Fruit fly (Drosophila melanogaster) whole organism, embryonic: ENCODE results near the gene wdn.
A peak's percentile ranks its signal among the peaks of the same experiment; 100 is the strongest.

ENCODE experiments used
- CG10321 ChIP-seq: fragments of 200-800 bp; sonication (Bioruptor generic); IDR thresholded peaks from 2 replicates; pipeline ENCODE4 v1.3.6; 2022; ENCODE audit warnings: missing biosample characterization, missing genetic modification characterization
- CG12104 ChIP-seq: fragments of 200-800 bp; sonication (Bioruptor generic); optimal IDR thresholded peaks from 3 replicates; lab custom pipeline; 2016; ENCODE audit warnings: missing biosample characterization, missing genetic modification characterization
- CG12744 ChIP-seq: fragments of 200-800 bp; sonication (Bioruptor generic); optimal IDR thresholded peaks from 2 replicates; lab custom pipeline; 2016; ENCODE audit warnings: missing biosample characterization, missing genetic modification characterization
- CG12769 ChIP-seq: fragments of 200-800 bp; sonication (Bioruptor generic); optimal IDR thresholded peaks from 2 replicates; lab custom pipeline; 2019; ENCODE audit warnings: missing biosample characterization, mild to moderate bottlenecking, missing genetic modification characterization, moderate library complexity
- CG16813 ChIP-seq: fragments of 200-800 bp; sonication (Bioruptor generic); IDR thresholded peaks from 3 replicates; pipeline ENCODE4 v1.3.6; 2022; ENCODE audit warnings: missing biosample characterization, missing genetic modification characterization; ENCODE audit not compliant: partially characterized antibody
- CG17361 ChIP-seq: fragments of 200-800 bp; sonication (Bioruptor generic); IDR thresholded peaks from 3 replicates; pipeline ENCODE4 v1.3.6; 2022; ENCODE audit warnings: missing biosample characterization, missing genetic modification characterization
- CG1832 ChIP-seq: fragments of 200-800 bp; sonication (Bioruptor generic); optimal IDR thresholded peaks from 2 replicates; lab custom pipeline; 2017; ENCODE audit warnings: missing biosample characterization, mild to moderate bottlenecking, missing genetic modification characterization, inconsistent platforms
- CG2116 ChIP-seq: fragments of 200-800 bp; sonication (Bioruptor generic); optimal IDR thresholded peaks from 3 replicates; lab custom pipeline; 2018; ENCODE audit warnings: missing biosample characterization, mild to moderate bottlenecking, missing genetic modification characterization
- CG2875 ChIP-seq: fragments of 200-800 bp; sonication (Bioruptor generic); optimal IDR thresholded peaks from 2 replicates; lab custom pipeline; 2017; ENCODE audit warnings: missing biosample characterization, mild to moderate bottlenecking, missing genetic modification characterization, missing genetic modification reagents
- CG30431 ChIP-seq: fragments of 200-800 bp; sonication (Bioruptor generic); optimal IDR thresholded peaks from 2 replicates; lab custom pipeline; 2017; ENCODE audit warnings: missing biosample characterization, missing genetic modification characterization
- CG31441 ChIP-seq: fragments of 200-800 bp; sonication (Bioruptor generic); IDR thresholded peaks from 2 replicates; pipeline ENCODE4 v1.3.6; 2022; ENCODE audit warnings: missing biosample characterization, missing genetic modification characterization
- CG3281 ChIP-seq: fragments of 200-800 bp; sonication (Bioruptor generic); optimal IDR thresholded peaks from 3 replicates; lab custom pipeline; 2017; ENCODE audit warnings: missing biosample characterization, mild to moderate bottlenecking, missing genetic modification characterization
- CG34422 ChIP-seq: fragments of 200-800 bp; sonication (Bioruptor generic); IDR thresholded peaks from 3 replicates; pipeline ENCODE4 v1.3.6; 2022; ENCODE audit warnings: missing biosample characterization, missing genetic modification characterization
- CG4282 ChIP-seq: fragments of 200-800 bp; sonication (Bioruptor generic); optimal IDR thresholded peaks from 2 replicates; lab custom pipeline; 2016; ENCODE audit warnings: missing biosample characterization, missing genetic modification characterization
- CG4404 ChIP-seq: fragments of 200-800 bp; sonication (Bioruptor generic); IDR thresholded peaks from 2 replicates; pipeline ENCODE4 v1.3.6; 2022; ENCODE audit warnings: missing biosample characterization, missing genetic modification characterization
- CG4424 ChIP-seq: fragments of 200-800 bp; sonication (Bioruptor generic); optimal IDR thresholded peaks from 3 replicates; lab custom pipeline; 2016; ENCODE audit warnings: missing biosample characterization, missing genetic modification characterization
- CG6689 ChIP-seq: fragments of 200-800 bp; sonication (Bioruptor generic); IDR thresholded peaks from 2 replicates; pipeline ENCODE4 v1.3.6; 2022; ENCODE audit warnings: missing biosample characterization, missing genetic modification characterization
- CG6791 ChIP-seq: fragments of 200-800 bp; sonication (Bioruptor generic); IDR thresholded peaks from 3 replicates; pipeline ENCODE4 v1.3.6; 2022; ENCODE audit warnings: missing biosample characterization, missing genetic modification characterization; ENCODE audit not compliant: partially characterized antibody
- CG7357 ChIP-seq: fragments of 200-800 bp; sonication (Bioruptor generic); IDR thresholded peaks from 3 replicates; pipeline ENCODE4 v1.3.6; 2022; ENCODE audit warnings: missing biosample characterization, missing genetic modification characterization
- CG8944 ChIP-seq: fragments of 200-800 bp; sonication (Bioruptor generic); optimal IDR thresholded peaks from 3 replicates; lab custom pipeline; 2016; ENCODE audit warnings: missing biosample characterization, missing genetic modification characterization
- Camta ChIP-seq: fragments of 200-800 bp; sonication (Bioruptor generic); optimal IDR thresholded peaks from 2 replicates; lab custom pipeline; 2016; ENCODE audit warnings: missing biosample characterization, missing genetic modification characterization
- Dp ChIP-seq: fragments of 200-800 bp; sonication (Bioruptor generic); optimal IDR thresholded peaks from 2 replicates; lab custom pipeline; 2018; ENCODE audit warnings: missing biosample characterization, mild to moderate bottlenecking, missing genetic modification characterization, moderate library complexity
- Gug ChIP-seq: fragments of 200-800 bp; sonication (Bioruptor generic); IDR thresholded peaks from 4 replicates; pipeline ENCODE4 v1.3.6; 2022; ENCODE audit warnings: missing biosample characterization, missing genetic modification characterization
- HLHmδ ChIP-seq: fragments of 200-800 bp; sonication (Bioruptor generic); optimal IDR thresholded peaks from 2 replicates; lab custom pipeline; 2018; ENCODE audit warnings: missing biosample characterization, mild to moderate bottlenecking, missing genetic modification characterization, moderate library complexity
- Hr3 ChIP-seq: fragments of 200-800 bp; sonication (Bioruptor generic); optimal IDR thresholded peaks from 3 replicates; lab custom pipeline; 2016; ENCODE audit warnings: missing biosample characterization, missing genetic modification characterization
- Hr78 ChIP-seq, 2 experiments: fragments of 200-800 bp in 1 of 2; fragments of >200 bp in 1 of 2; sonication (Bioruptor generic) in 1 of 2; optimal IDR thresholded peaks; 2 replicates each; lab custom pipeline; 2017 to 2019; ENCODE audit warnings: missing biosample characterization in 2 of 2, missing genetic modification characterization in 2 of 2, mild to moderate bottlenecking in 1 of 2, moderate library complexity in 1 of 2
- Max ChIP-seq: fragments of 200-800 bp; sonication (Bioruptor generic); optimal IDR thresholded peaks from 2 replicates; lab custom pipeline; 2016; ENCODE audit warnings: missing biosample characterization, mild to moderate bottlenecking, missing genetic modification characterization
- Mes4 ChIP-seq: fragments of 200-800 bp; sonication (Bioruptor generic); optimal IDR thresholded peaks from 2 replicates; lab custom pipeline; 2016; ENCODE audit warnings: missing biosample characterization, missing genetic modification characterization
- NC2α ChIP-seq: fragments of 200-800 bp; sonication (Bioruptor generic); optimal IDR thresholded peaks from 2 replicates; lab custom pipeline; 2016; ENCODE audit warnings: missing biosample characterization, missing genetic modification characterization
- Nf-YB ChIP-seq: fragments of 200-800 bp; sonication (Bioruptor generic); optimal IDR thresholded peaks from 3 replicates; lab custom pipeline; 2019; ENCODE audit warnings: missing biosample characterization, mild to moderate bottlenecking, missing genetic modification characterization, moderate library complexity
- Opbp ChIP-seq: fragments of 200-800 bp; sonication (Bioruptor generic); IDR thresholded peaks from 3 replicates; pipeline ENCODE4 v1.3.6; 2022; ENCODE audit warnings: missing biosample characterization, missing genetic modification characterization; ENCODE audit not compliant: partially characterized antibody
- Tbp ChIP-seq: fragments of >200 bp; optimal IDR thresholded peaks from 2 replicates; lab custom pipeline; 2018; ENCODE audit warnings: missing biosample characterization, missing genetic modification characterization
- Xbp1 ChIP-seq: fragments of 200-800 bp; sonication (Bioruptor generic); optimal IDR thresholded peaks from 3 replicates; lab custom pipeline; 2016; ENCODE audit warnings: missing biosample characterization, mild to moderate bottlenecking, missing genetic modification characterization
- YL-1 ChIP-seq: fragments of 200-800 bp; sonication (Bioruptor generic); optimal IDR thresholded peaks from 3 replicates; lab custom pipeline; 2017; ENCODE audit warnings: missing biosample characterization, mild to moderate bottlenecking, missing genetic modification characterization
- bbx ChIP-seq: fragments of 200-800 bp; sonication (Bioruptor generic); IDR thresholded peaks from 2 replicates; pipeline ENCODE4 v1.3.6; 2022; ENCODE audit warnings: missing biosample characterization, missing genetic modification characterization; ENCODE audit not compliant: partially characterized antibody
- cg ChIP-seq: fragments of 200-800 bp; sonication (Bioruptor generic); optimal IDR thresholded peaks from 3 replicates; lab custom pipeline; 2019; ENCODE audit warnings: missing biosample characterization, mild to moderate bottlenecking, missing genetic modification characterization, moderate library complexity
- dmrt11E ChIP-seq: fragments of 200-800 bp; sonication (Bioruptor generic); optimal IDR thresholded peaks from 3 replicates; lab custom pipeline; 2018; ENCODE audit warnings: missing biosample characterization, mild to moderate bottlenecking, missing genetic modification characterization, moderate library complexity
- inv ChIP-seq: fragments of 200-800 bp; sonication (Bioruptor generic); IDR thresholded peaks from 2 replicates; pipeline ENCODE4 v1.3.6; 2022; ENCODE audit warnings: missing biosample characterization, missing genetic modification characterization; ENCODE audit not compliant: partially characterized antibody
- luna ChIP-seq: fragments of 200-800 bp; sonication (Bioruptor generic); optimal IDR thresholded peaks from 2 replicates; lab custom pipeline; 2016; ENCODE audit warnings: missing biosample characterization, missing genetic modification characterization
- org-1 ChIP-seq: fragments of 200-800 bp; sonication (Bioruptor generic); optimal IDR thresholded peaks from 2 replicates; lab custom pipeline; 2017; ENCODE audit warnings: missing biosample characterization, missing genetic modification characterization
- pho ChIP-seq: fragments of 200-800 bp; sonication (Bioruptor generic); optimal IDR thresholded peaks from 2 replicates; lab custom pipeline; 2016; ENCODE audit warnings: missing biosample characterization, missing genetic modification characterization
- phol ChIP-seq: fragments of 200-800 bp; sonication (Bioruptor generic); optimal IDR thresholded peaks from 3 replicates; lab custom pipeline; 2018; ENCODE audit warnings: missing biosample characterization, mild to moderate bottlenecking, missing genetic modification characterization, moderate library complexity
- sc ChIP-seq, 3 experiments: fragments of >200 bp in 2 of 3; fragments of 200-800 bp in 1 of 3; sonication (Bioruptor generic) in 1 of 3; optimal IDR thresholded peaks; 2 replicates in 2 of 3; 3 replicates in 1 of 3; lab custom pipeline; 2017; ENCODE audit warnings: mild to moderate bottlenecking in 1 of 3, missing biosample characterization in 1 of 3, missing genetic modification characterization in 1 of 3, missing genetic modification reagents in 1 of 3
- seq ChIP-seq: fragments of 200-800 bp; sonication (Bioruptor generic); IDR thresholded peaks from 2 replicates; pipeline ENCODE4 v1.3.6; 2022; ENCODE audit warnings: missing biosample characterization, missing genetic modification characterization
- sima ChIP-seq: fragments of 200-800 bp; sonication (Bioruptor generic); optimal IDR thresholded peaks from 2 replicates; lab custom pipeline; 2016; ENCODE audit warnings: missing biosample characterization, missing genetic modification characterization
- tap ChIP-seq: fragments of 200-800 bp; optimal IDR thresholded peaks from 3 replicates; lab custom pipeline; 2019; ENCODE audit warnings: missing biosample characterization, mild to moderate bottlenecking, missing genetic modification characterization, moderate library complexity
- tgo ChIP-seq: fragments of 200-800 bp; sonication (Bioruptor generic); IDR thresholded peaks from 3 replicates; pipeline ENCODE4 v1.3.6; 2022; ENCODE audit warnings: missing biosample characterization, missing genetic modification characterization
- z ChIP-seq: fragments of 200-800 bp; sonication (Bioruptor generic); IDR thresholded peaks from 3 replicates; pipeline ENCODE4 v1.3.6; 2022; ENCODE audit warnings: missing biosample characterization, missing genetic modification characterization

The wdn gene

dm6 chr3R:28831626-28832267 lies 20.6 kb upstream of the wdn start, which contains the start of gene WASp (continued):
- TF ChIP-seq Gug (GFP tag; lab: Robert Waterston, UW) (peak; percentile 28; the same call in 1 of the 4 replicates), CG12104 (GFP tag; lab: Kevin White, UChicago) (no peak), CG6689 (peak; percentile 36; the same call in 1 of the 2 replicates), CG3281 (GFP tag; lab: Kevin White, UChicago) (no peak), CG12744 (GFP tag; lab: Kevin White, UChicago) (peak; percentile 80), CG34422 (GFP tag; lab: Robert Waterston, UW) (peak; percentile 35; the same call in 1 of the 3 replicates), sc (optimal IDR thresholded peaks at IDR 0.05; lab: Kevin White, UChicago) (no peak), sc (GFP tag; optimal IDR thresholded peaks at IDR 0.05; lab: Kevin White, UChicago) (peak; percentile 19), luna (GFP tag; lab: Kevin White, UChicago) (peak; percentile 73), CG31441 (GFP tag; lab: Robert Waterston, UW) (no peak), CG17361 (GFP tag; lab: Robert Waterston, UW) (peak; percentile 72; the same call in 2 of the 3 replicates), Mes4 (GFP tag; lab: Kevin White, UChicago) (peak; percentile 78), z (GFP tag; lab: Robert Waterston, UW) (0 out of 3 replicates have a peak, but pooled peaks have one; percentile 37), Max (peak; percentile 61), CG8944 (GFP tag; lab: Kevin White, UChicago) (peak; percentile 49), HLHmδ (GFP tag; lab: Kevin White, UChicago) (no peak), CG1832 (GFP tag; lab: Kevin White, UChicago) (no peak), CG4404 (GFP tag; lab: Robert Waterston, UW) (no peak), NC2α (peak; percentile 37), Opbp (peak; percentile 75; the same call in 2 of the 3 replicates), Dp (GFP tag; lab: Kevin White, UChicago) (peak; percentile 63), seq (GFP tag; lab: Robert Waterston, UW) (peak; percentile 22; the same call in 1 of the 2 replicates), Tbp (GFP tag; lab: Kevin White, UChicago) (no peak), Nf-YB (GFP tag; lab: Kevin White, UChicago) (peak; percentile 40), bbx (GFP tag; lab: Robert Waterston, UW) (peak; percentile 57), tap (tag; lab: Kevin White, UChicago) (no peak), CG16813 (GFP tag; lab: Robert Waterston, UW) (peak; percentile 51; the same call in 2 of the 3 replicates), pho (peak; percentile 83), CG30431 (peak; percentile 32), CG7357 (GFP tag; lab: Robert Waterston, UW) (peak; percentile 44; the same call in 1 of the 3 replicates), inv (GFP tag; lab: Robert Waterston, UW) (peak; percentile 41; the same call in 1 of the 2 replicates), Camta (peak; percentile 77), cg (GFP tag; lab: Kevin White, UChicago) (no peak), CG4424 (GFP tag; lab: Kevin White, UChicago) (peak; percentile 65), phol (tag; lab: Kevin White, UChicago) (peak; percentile 69), CG12769 (no peak), org-1 (GFP tag; lab: Kevin White, UChicago) (peak; percentile 21), Hr78 (GFP tag; optimal IDR thresholded peaks at IDR 0.05; lab: Kevin White, UChicago) (no peak), CG2875 (peak; percentile 33), CG4282 (GFP tag; lab: Kevin White, UChicago) (peak; percentile 56), Hr3 (peak; percentile 37), tgo (peak; percentile 62), CG2116 (GFP tag; lab: Kevin White, UChicago) (peak; percentile 86), Xbp1 (peak; percentile 80), YL-1 (peak; percentile 89), dmrt11E (tag; lab: Kevin White, UChicago) (peak; percentile 51), CG10321 (no peak), sima (GFP tag; lab: Kevin White, UChicago) (peak; percentile 47), CG6791 (peak; percentile 55; the same call in 2 of the 3 replicates)
